Worm (Caenorhabditis elegans) whole organism, L4 larva: ENCODE data around the gene C32D5.4.

ENCODE experiments used
- F49E8.2 ChIP-seq: sonication (generic microtip); optimal IDR thresholded peaks from 2 replicates; lab custom pipeline; 2016; ENCODE audit warnings: missing compliant biosample characterization, mild to moderate bottlenecking, missing genetic modification characterization, borderline replicate concordance
- T26A8.4 ChIP-seq: fragments of 200-800 bp; sonication (Bioruptor generic); IDR thresholded peaks from 2 replicates; pipeline ENCODE4 v1.3.6; 2022; ENCODE audit warnings: missing genetic modification characterization, missing compliant biosample characterization
- ZK337.2 ChIP-seq: fragments of 200-800 bp; sonication (Bioruptor generic); IDR thresholded peaks from 2 replicates; pipeline ENCODE4 v1.3.6; 2022; ENCODE audit warnings: missing genetic modification reagents, missing genetic modification characterization, missing compliant biosample characterization
- ZK546.5 ChIP-seq, 2 experiments: sonication (generic microtip); optimal IDR thresholded peaks; 2 replicates each; lab custom pipeline; 2017; ENCODE audit warnings: missing biosample characterization in 2 of 2, missing genetic modification characterization in 2 of 2
- aha-1 ChIP-seq: fragments of 150-350 bp; peaks from one replicate; lab custom pipeline; 2014; ENCODE audit warnings: missing biosample characterization, missing genetic modification characterization
- ama-1 ChIP-seq: fragments of 150-350 bp; optimal IDR thresholded peaks from 2 replicates; lab custom pipeline; 2014; ENCODE audit warnings: inconsistent platforms, mixed read lengths
- arid-1 ChIP-seq: fragments of 200-800 bp; sonication (Bioruptor generic); conservative IDR thresholded peaks from 2 replicates; pipeline ENCODE4 v1.3.6; 2022; ENCODE audit warnings: missing genetic modification reagents, missing genetic modification characterization, missing compliant biosample characterization
- ceh-20 ChIP-seq: fragments of 200-800 bp; sonication (Bioruptor generic); IDR thresholded peaks from 2 replicates; pipeline ENCODE4 v1.3.6; 2022; ENCODE audit warnings: missing genetic modification reagents, missing genetic modification characterization, missing compliant biosample characterization
- ceh-28 ChIP-seq: fragments of 150-350 bp; optimal IDR thresholded peaks from 2 replicates; lab custom pipeline; 2014; ENCODE audit warnings: missing biosample characterization, missing genetic modification reagents, missing genetic modification characterization
- ces-1 ChIP-seq: fragments of 150-350 bp; sonication (generic microtip); optimal IDR thresholded peaks from 4 replicates; lab custom pipeline; 2014; ENCODE audit warnings: missing biosample characterization, missing genetic modification reagents, missing genetic modification characterization
- ctbp-1 ChIP-seq: fragments of 200-800 bp; sonication (Bioruptor generic); IDR thresholded peaks from 2 replicates; pipeline ENCODE4 v1.3.6; 2022; ENCODE audit warnings: missing genetic modification reagents, missing genetic modification characterization, missing compliant biosample characterization
- daf-16 ChIP-seq, 3 experiments: sonication (generic microtip); optimal IDR thresholded peaks; 2 replicates each; lab custom pipeline; 2016 to 2017; ENCODE audit warnings: missing genetic modification characterization in 3 of 3, missing genetic modification reagents in 3 of 3, mild to moderate bottlenecking in 2 of 3, missing compliant biosample characterization in 2 of 3, missing biosample characterization in 1 of 3, moderate library complexity in 1 of 3
- dpl-1 ChIP-seq: fragments of 150-350 bp; optimal IDR thresholded peaks from 2 replicates; lab custom pipeline; 2014; ENCODE audit warnings: missing biosample characterization, missing genetic modification reagents, missing genetic modification characterization
- egl-27 ChIP-seq: sonication (generic microtip); optimal IDR thresholded peaks from 3 replicates; lab custom pipeline; 2017; ENCODE audit warnings: missing biosample characterization, missing genetic modification reagents, missing genetic modification characterization
- egl-43 ChIP-seq: fragments of 200-800 bp; sonication (Bioruptor generic); IDR thresholded peaks from 2 replicates; pipeline ENCODE4 v1.3.6; 2022; ENCODE audit warnings: missing genetic modification reagents, missing genetic modification characterization, missing compliant biosample characterization
- fkh-10 ChIP-seq: fragments of 150-350 bp; optimal IDR thresholded peaks from 2 replicates; lab custom pipeline; 2014; ENCODE audit warnings: missing biosample characterization, missing genetic modification reagents, missing genetic modification characterization
- gei-8 ChIP-seq: fragments of 200-800 bp; sonication (Bioruptor generic); optimal IDR thresholded peaks from 2 replicates; lab custom pipeline; 2018; ENCODE audit warnings: mild to moderate bottlenecking, missing genetic modification characterization, missing compliant biosample characterization
- hlh-11 ChIP-seq: fragments of 200-800 bp; sonication (Bioruptor generic); optimal IDR thresholded peaks from 2 replicates; lab custom pipeline; 2018; ENCODE audit warnings: mild to moderate bottlenecking, missing genetic modification characterization, missing compliant biosample characterization
- lin-1 ChIP-seq: fragments of 200-800 bp; sonication (Bioruptor generic); IDR thresholded peaks from 2 replicates; pipeline ENCODE4 v1.3.6; 2022; ENCODE audit warnings: missing genetic modification reagents, missing genetic modification characterization, missing compliant biosample characterization
- lin-29 ChIP-seq: fragments of 200-800 bp; sonication (Bioruptor generic); IDR thresholded peaks from 2 replicates; pipeline ENCODE4 v1.3.6; 2022; ENCODE audit warnings: missing genetic modification reagents, missing genetic modification characterization, missing compliant biosample characterization
- lin-38 ChIP-seq: fragments of 200-800 bp; sonication (Bioruptor generic); IDR thresholded peaks from 2 replicates; pipeline ENCODE4 v1.3.6; 2022; ENCODE audit warnings: missing genetic modification reagents, missing genetic modification characterization, missing compliant biosample characterization
- lsy-2 ChIP-seq, 2 experiments: fragments of 150-350 bp in 1 of 2; sonication (generic microtip) in 1 of 2; optimal IDR thresholded peaks; 2 replicates each; lab custom pipeline; 2014 to 2017; ENCODE audit warnings: missing biosample characterization in 2 of 2, missing genetic modification characterization in 2 of 2
- madf-9 ChIP-seq: fragments of 200-800 bp; sonication (Bioruptor generic); conservative IDR thresholded peaks from 2 replicates; pipeline ENCODE4 v1.3.6; 2022; ENCODE audit warnings: missing genetic modification reagents, missing genetic modification characterization, missing compliant biosample characterization
- mdt-29 ChIP-seq: fragments of 200-800 bp; sonication (Bioruptor generic); IDR thresholded peaks from 2 replicates; pipeline ENCODE4 v1.3.6; 2022; ENCODE audit warnings: missing genetic modification reagents, missing genetic modification characterization, missing compliant biosample characterization
- mep-1 ChIP-seq: fragments of 150-350 bp; sonication (generic microtip); optimal IDR thresholded peaks from 3 replicates; lab custom pipeline; 2014; ENCODE audit warnings: missing biosample characterization, missing genetic modification characterization
- mxl-2 ChIP-seq: fragments of 200-800 bp; sonication (Bioruptor generic); conservative IDR thresholded peaks from 2 replicates; pipeline ENCODE4 v1.3.6; 2022; ENCODE audit warnings: missing genetic modification reagents, missing genetic modification characterization, missing compliant biosample characterization
- nhr-10 ChIP-seq: fragments of 150-350 bp; optimal IDR thresholded peaks from 2 replicates; lab custom pipeline; 2014; ENCODE audit warnings: missing biosample characterization, missing genetic modification characterization
- nhr-11 ChIP-seq: fragments of 150-350 bp; optimal IDR thresholded peaks from 2 replicates; lab custom pipeline; 2014; ENCODE audit warnings: missing biosample characterization, missing genetic modification characterization
- nhr-111 ChIP-seq: fragments of 200-800 bp; sonication (Bioruptor generic); optimal IDR thresholded peaks from 2 replicates; lab custom pipeline; 2018; ENCODE audit warnings: mild to moderate bottlenecking, missing genetic modification characterization, missing compliant biosample characterization
- nhr-28 ChIP-seq: fragments of 150-350 bp; optimal IDR thresholded peaks from 2 replicates; lab custom pipeline; 2014; ENCODE audit warnings: missing biosample characterization, missing genetic modification characterization
- nhr-42 ChIP-seq: fragments of 200-800 bp; sonication (Bioruptor generic); IDR thresholded peaks from 2 replicates; pipeline ENCODE4 v1.3.6; 2022; ENCODE audit warnings: missing genetic modification characterization, missing compliant biosample characterization
- nhr-48 ChIP-seq: sonication (generic microtip); optimal IDR thresholded peaks from 2 replicates; lab custom pipeline; 2016; ENCODE audit warnings: mild to moderate bottlenecking, missing genetic modification characterization, missing compliant biosample characterization
- pha-4 ChIP-seq, 2 experiments: fragments of 150-350 bp in 1 of 2; fragments of 200-800 bp in 1 of 2; sonication (Bioruptor generic) in 1 of 2; IDR thresholded peaks in 1 of 2; optimal IDR thresholded peaks in 1 of 2; 2 replicates each; pipeline versions ENCODE4 v1.3.6 to Lab custom; 2014 to 2022; ENCODE audit warnings: missing genetic modification characterization in 2 of 2, missing genetic modification reagents in 2 of 2, missing biosample characterization in 1 of 2, missing compliant biosample characterization in 1 of 2
- rbr-2 ChIP-seq: sonication (generic microtip); optimal IDR thresholded peaks from 2 replicates; lab custom pipeline; 2016; ENCODE audit warnings: missing genotype, missing genetic modification characterization, missing compliant biosample characterization
- saeg-2 ChIP-seq: fragments of 200-800 bp; sonication (Bioruptor generic); IDR thresholded peaks from 2 replicates; pipeline ENCODE4 v1.3.6; 2022; ENCODE audit warnings: missing genetic modification reagents, missing genetic modification characterization, missing compliant biosample characterization
- set-16 ChIP-seq: fragments of 200-800 bp; sonication (Bioruptor generic); IDR thresholded peaks from 2 replicates; pipeline ENCODE4 v1.3.6; 2022; ENCODE audit warnings: missing genetic modification reagents, missing genetic modification characterization, missing compliant biosample characterization
- skn-1 ChIP-seq: fragments of 150-350 bp; optimal IDR thresholded peaks from 2 replicates; lab custom pipeline; 2014; ENCODE audit warnings: missing biosample characterization, missing genetic modification characterization
- tag-97 ChIP-seq: fragments of 200-800 bp; sonication (Bioruptor generic); IDR thresholded peaks from 2 replicates; pipeline ENCODE4 v1.3.6; 2022; ENCODE audit warnings: missing genetic modification characterization, missing compliant biosample characterization
- unc-130 ChIP-seq: sonication (generic microtip); optimal IDR thresholded peaks from 2 replicates; lab custom pipeline; 2016; ENCODE audit warnings: missing genetic modification reagents, missing genetic modification characterization, missing compliant biosample characterization
- vab-7 ChIP-seq: fragments of 200-800 bp; sonication (Bioruptor generic); IDR thresholded peaks from 2 replicates; pipeline ENCODE4 v1.3.6; 2022; ENCODE audit warnings: missing genetic modification reagents, missing genetic modification characterization, missing compliant biosample characterization
- zfp-3 ChIP-seq: fragments of 200-800 bp; sonication (Bioruptor generic); conservative IDR thresholded peaks from 2 replicates; pipeline ENCODE4 v1.3.6; 2022; ENCODE audit warnings: missing genetic modification reagents, missing genetic modification characterization, missing compliant biosample characterization
- ztf-11 ChIP-seq: fragments of 150-350 bp; optimal IDR thresholded peaks from 2 replicates; lab custom pipeline; 2014; ENCODE audit warnings: missing biosample characterization, missing genetic modification characterization
- ztf-7 ChIP-seq: fragments of 150-350 bp; optimal IDR thresholded peaks from 2 replicates; lab custom pipeline; 2014; ENCODE audit warnings: missing biosample characterization, missing genetic modification characterization

Gene C32D5.4

ce11 chrII:6370110-6370509 is 47.2 kb upstream of the C32D5.4 start (continued):
- peak; percentile 54 for TF ChIP-seq set-16 (GFP tag; lab: Robert Waterston, UW)
- TF ChIP-seq fkh-10 = peak; percentile 48
- TF ChIP-seq nhr-11 (tag; lab: Kevin White, UChicago) = peak; percentile 78
- peak; percentile 69; the same call in 1 of the 2 replicates for TF ChIP-seq ctbp-1 (GFP tag; lab: Robert Waterston, UW)
- TF ChIP-seq aha-1 (tag; lab: Kevin White, UChicago) = peak; percentile 95
- peak; percentile 16 for TF ChIP-seq ceh-28 (tag; lab: Kevin White, UChicago)
- no peak for TF ChIP-seq saeg-2
- peak; percentile 86 for TF ChIP-seq nhr-28
- TF ChIP-seq gei-8 (GFP tag; lab: Kevin White, UChicago) = no peak
- peak; percentile 78 for TF ChIP-seq lin-1 (GFP tag; lab: Robert Waterston, UW)
- peak; percentile 83 for TF ChIP-seq nhr-48
- no peak for TF ChIP-seq nhr-10 (tag; lab: Kevin White, UChicago)
- peak; percentile 94 for TF ChIP-seq lin-38 (GFP tag; lab: Robert Waterston, UW)
- peak; percentile 89 for TF ChIP-seq hlh-11 (tag; lab: Kevin White, UChicago)
- peak; percentile 71 for TF ChIP-seq dpl-1 (GFP tag; lab: Kevin White, UChicago)
- no peak for TF ChIP-seq skn-1 (tag; lab: Kevin White, UChicago)
- TF ChIP-seq arid-1 (GFP tag; lab: Robert Waterston, UW) = peak; percentile 71
- no peak for TF ChIP-seq ztf-11 (tag; lab: Kevin White, UChicago)
- no peak for TF ChIP-seq ZK546.5 (tag; optimal IDR thresholded peaks at IDR 0.05; lab: Kevin White, UChicago)
- TF ChIP-seq, all 104 proteins: peak for 51

- peak; percentile 63 for TF ChIP-seq ztf-7
- no peak for TF ChIP-seq vab-7 (GFP tag; lab: Robert Waterston, UW)
- no peak for TF ChIP-seq ctbp-1 (GFP tag; lab: Robert Waterston, UW)
- no peak for TF ChIP-seq egl-43 (GFP tag; lab: Robert Waterston, UW)
- TF ChIP-seq nhr-111 = no peak
- TF ChIP-seq lin-29 (GFP tag; lab: Robert Waterston, UW) = no peak
- TF ChIP-seq aha-1 (tag; lab: Kevin White, UChicago) = no peak
These were observed 43.8 kb upstream of the C32D5.4 start, which contains the start of gene ctsa-4.1 for ce11 chrII:6366696-6367095. ctsa-4.1 (plus strand) TSS chrII:6366996.

- peak; percentile 87 for TF ChIP-seq unc-130 (GFP tag; lab: Kevin White, UChicago)
- peak; percentile 64 for TF ChIP-seq lin-38 (GFP tag; lab: Robert Waterston, UW)
- TF ChIP-seq zfp-3 (GFP tag; lab: Robert Waterston, UW) = no peak
These were observed 42.4 kb upstream of the C32D5.4 start, which contains the start of the genes ani-2 and clec-88 for ce11 chrII:6365237-6365815. ani-2 (minus strand) TSS chrII:6365367. clec-88 (plus strand) TSS chrII:6365722.

ce11 chrII:6360822-6361221 is 37.9 kb upstream of the C32D5.4 start, which contains the start of gene K10B2.4:
K10B2.4 (minus strand) TSS chrII:6360959.
- no peak for TF ChIP-seq ZK337.2
- TF ChIP-seq ces-1 = no peak
- TF ChIP-seq F49E8.2 (tag; lab: Kevin White, UChicago) = no peak
- TF ChIP-seq mxl-2 (GFP tag; lab: Robert Waterston, UW) = no peak
- no peak for TF ChIP-seq saeg-2
- no peak for TF ChIP-seq skn-1 (tag; lab: Kevin White, UChicago)
- TF ChIP-seq daf-16 (GFP tag; optimal IDR thresholded peaks at IDR 0.05; lab: Kevin White, UChicago) = no peak
- peak; percentile 67 for TF ChIP-seq daf-16 (tag; optimal IDR thresholded peaks at IDR 0.05; lab: Kevin White, UChicago)
- no peak for TF ChIP-seq tag-97 (GFP tag; lab: Robert Waterston, UW)
- TF ChIP-seq T26A8.4 (GFP tag; lab: Robert Waterston, UW) = 0 out of 2 replicates have a peak, but pooled peaks have one; percentile 26
- no peak for TF ChIP-seq unc-130 (GFP tag; lab: Kevin White, UChicago)
- TF ChIP-seq mdt-29 (GFP tag; lab: Robert Waterston, UW) = no peak
- TF ChIP-seq mep-1 (tag; lab: Kevin White, UChicago) = peak; percentile 87
- TF ChIP-seq nhr-42 = no peak
- peak; percentile 20 for TF ChIP-seq ztf-7
- peak; percentile 27 for TF ChIP-seq ama-1 (lab: Kevin White, UChicago)
- no peak for TF ChIP-seq pha-4 (GFP tag; IDR thresholded peaks at IDR 0.05; lab: Robert Waterston, UW)
- peak; percentile 39 for TF ChIP-seq pha-4 (tag; optimal IDR thresholded peaks at IDR 0.05; lab: Kevin White, UChicago)
- TF ChIP-seq madf-9 (GFP tag; lab: Robert Waterston, UW) = no peak
- no peak for TF ChIP-seq egl-27 (tag; lab: Kevin White, UChicago)
- no peak for TF ChIP-seq egl-43 (GFP tag; lab: Robert Waterston, UW)
- peak in 1 of 2 experiments; percentile 87 for TF ChIP-seq lsy-2 (tag; optimal IDR thresholded peaks at IDR 0.05; lab: Kevin White, UChicago)
- TF ChIP-seq rbr-2 (tag; lab: Kevin White, UChicago) = peak; percentile 48
- TF ChIP-seq ctbp-1 (GFP tag; lab: Robert Waterston, UW) = no peak
- TF ChIP-seq lin-29 (GFP tag; lab: Robert Waterston, UW) = no peak
- no peak for TF ChIP-seq ceh-28 (tag; lab: Kevin White, UChicago)
- peak; percentile 46; the same call in 1 of the 2 replicates for TF ChIP-seq ceh-20 (GFP tag; lab: Robert Waterston, UW)
- no peak for TF ChIP-seq fkh-10
